Fruit fly (Drosophila melanogaster) Kc167 (cell line): ENCODE results near the gene CG43373.
"Not testable (repeated sequence)": the region's sequence is repeated elsewhere in the genome, so short reads cannot be mapped to it uniquely, and the experiment has no call there.

ENCODE experiments used
- Myc ChIP-seq: fragments of >200 bp; optimal IDR thresholded peaks from 2 replicates; lab custom pipeline; 2017; ENCODE audit warnings: missing external identifiers
- Sin3A ChIP-seq: fragments of >200 bp; optimal IDR thresholded peaks from 2 replicates; lab custom pipeline; 2018; ENCODE audit warnings: missing external identifiers
- h ChIP-seq: fragments of >200 bp; optimal IDR thresholded peaks from 3 replicates; lab custom pipeline; 2018; ENCODE audit warnings: missing external identifiers
- insv ChIP-seq: fragments of >200 bp; optimal IDR thresholded peaks from 3 replicates; lab custom pipeline; 2018; ENCODE audit warnings: missing external identifiers
- psq ChIP-seq: fragments of >200 bp; optimal IDR thresholded peaks from 2 replicates; lab custom pipeline; 2017; ENCODE audit warnings: missing external identifiers
- ttk ChIP-seq: sonication (Bioruptor generic); optimal IDR thresholded peaks from 2 replicates; lab custom pipeline; 2017; ENCODE audit warnings: missing external identifiers

CG43373 gene

dm6 chr3L:16542998-16543624, at the start of gene CG43373:
CG43373 (minus strand) TSS chr3L:16543370.
- no peak for TF ChIP-seq psq (lab: Kevin White, UChicago)
- no peak for TF ChIP-seq Myc (lab: Kevin White, UChicago)
- no peak for TF ChIP-seq h
- no peak for TF ChIP-seq ttk (lab: Kevin White, UChicago)
- TF ChIP-seq Sin3A (lab: Kevin White, UChicago) = no peak
- no peak for TF ChIP-seq insv (lab: Kevin White, UChicago)

dm6 chr3L:16590860-16591259, 47.7 kb upstream of the CG43373 start, which contains the start of gene tra:
tra (minus strand) TSS chr3L:16591050.
- TF ChIP-seq Sin3A (lab: Kevin White, UChicago) = no peak
- no peak for TF ChIP-seq Myc (lab: Kevin White, UChicago)
- TF ChIP-seq ttk (lab: Kevin White, UChicago) = no peak
- TF ChIP-seq insv (lab: Kevin White, UChicago) = no peak
- TF ChIP-seq h = no peak
- no peak for TF ChIP-seq psq (lab: Kevin White, UChicago)

dm6 chr3L:16587994-16588622, 44.9 kb upstream of the CG43373 start:
- TF ChIP-seq insv (lab: Kevin White, UChicago) (no peak), Myc (lab: Kevin White, UChicago) (no peak), psq (lab: Kevin White, UChicago) (no peak), h (no peak), ttk (lab: Kevin White, UChicago) (no peak), Sin3A (lab: Kevin White, UChicago) (no peak)

dm6 chr3L:16586989-16587388, 43.8 kb upstream of the CG43373 start, which contains the start of the genes Syx8 and CG32163:
Syx8 (minus strand) TSS chr3L:16587057.
CG32163 (plus strand) TSS chr3L:16587157.
- TF ChIP-seq Sin3A (lab: Kevin White, UChicago) = no peak

- TF ChIP-seq Myc (lab: Kevin White, UChicago) (no peak), Sin3A (lab: Kevin White, UChicago) (no peak), h (no peak)
These were observed 41.0 kb upstream of the CG43373 start, which contains the start of gene UQCR-C2 for dm6 chr3L:16584074-16584578. UQCR-C2 (plus strand) TSS chr3L:16584124.

- TF ChIP-seq h = no peak
- no peak for TF ChIP-seq psq (lab: Kevin White, UChicago)
- TF ChIP-seq ttk (lab: Kevin White, UChicago) = no peak
- no peak for TF ChIP-seq Myc (lab: Kevin White, UChicago)
- no peak for TF ChIP-seq insv (lab: Kevin White, UChicago)
These were observed 39.6 kb upstream of the CG43373 start, which contains the start of gene Rpn12 for dm6 chr3L:16582678-16583315. Rpn12 (plus strand) TSS chr3L:16583028.

dm6 chr3L:16581201-16581705, 38.1 kb upstream of the CG43373 start, which contains the start of gene Smn:
Smn (minus strand) TSS chr3L:16581547.
- TF ChIP-seq h (no peak), psq (lab: Kevin White, UChicago) (no peak), ttk (lab: Kevin White, UChicago) (no peak), Sin3A (lab: Kevin White, UChicago) (no peak), Myc (lab: Kevin White, UChicago) (no peak), insv (lab: Kevin White, UChicago) (no peak)

- TF ChIP-seq psq (lab: Kevin White, UChicago) (no peak), Sin3A (lab: Kevin White, UChicago) (no peak), Myc (lab: Kevin White, UChicago) (no peak), insv (lab: Kevin White, UChicago) (no peak), h (no peak), ttk (lab: Kevin White, UChicago) (no peak)
These were observed 36.9 kb upstream of the CG43373 start, which contains the start of gene nxf2 for dm6 chr3L:16580049-16580448. nxf2 (minus strand) TSS chr3L:16580306.

dm6 chr3L:16574307-16574946, 31.3 kb upstream of the CG43373 start, which contains the start of gene mbf1:
mbf1 (plus strand) TSS chr3L:16574436.
- no peak for TF ChIP-seq Myc (lab: Kevin White, UChicago)
- no peak for TF ChIP-seq insv (lab: Kevin White, UChicago)
- TF ChIP-seq ttk (lab: Kevin White, UChicago) = no peak
- no peak for TF ChIP-seq psq (lab: Kevin White, UChicago)

dm6 chr3L:16573234-16573633, 30.1 kb upstream of the CG43373 start, which contains the start of gene Mipp1:
Mipp1 (minus strand) TSS chr3L:16573334.
- TF ChIP-seq h; Sin3A (lab: Kevin White, UChicago); insv (lab: Kevin White, UChicago): not testable (repeated sequence)

dm6 chr3L:16572208-16572607, 29.0 kb upstream of the CG43373 start:
- TF ChIP-seq insv (lab: Kevin White, UChicago) = no peak
- TF ChIP-seq h = no peak
- TF ChIP-seq Sin3A (lab: Kevin White, UChicago) = no peak
- no peak for TF ChIP-seq psq (lab: Kevin White, UChicago)
- TF ChIP-seq Myc (lab: Kevin White, UChicago) = no peak
- TF ChIP-seq ttk (lab: Kevin White, UChicago) = no peak
